Worm (Caenorhabditis elegans): ENCODE measurements around the gene T24H7.2.
A peak's percentile ranks its signal among the peaks of the same experiment; 100 is the strongest.

T24H7.2 gene

DNA sequence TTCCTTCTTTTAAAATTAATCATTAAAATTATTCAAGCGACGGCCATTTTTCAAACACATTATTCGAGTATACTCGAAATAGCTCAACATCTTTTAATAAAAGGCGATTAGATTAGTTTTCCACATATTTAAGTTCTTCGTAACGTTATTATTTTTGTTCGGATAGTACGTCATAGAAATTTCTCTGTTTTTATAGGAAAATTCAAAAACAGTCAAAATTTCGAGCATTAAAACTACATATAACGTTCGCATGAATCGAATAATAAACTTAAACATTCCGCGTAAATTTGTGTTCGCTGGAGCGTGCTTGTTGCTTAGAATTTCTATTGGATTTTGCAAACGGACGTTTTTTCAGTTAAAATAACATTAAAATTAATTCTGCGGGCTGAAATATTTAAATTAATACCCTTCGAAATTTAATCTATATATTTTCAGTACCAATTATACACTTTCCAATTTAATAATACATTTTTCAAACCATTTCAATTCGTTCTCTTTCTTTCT lies 1.9 kb upstream of the T24H7.2 start, which contains the start of gene blos-4:
Gene blos-4 (plus strand): TSS at position 51 of the 504 bp plus-strand sequence.
- TF ChIP-seq dmd-8 (GFP tag; IDR thresholded peaks at IDR 0.05) (no peak), daf-12 (tag; optimal IDR thresholded peaks at IDR 0.05) (no peak), snpc-4 (tag; optimal IDR thresholded peaks at IDR 0.05) (no peak), dpl-1 (GFP tag; optimal IDR thresholded peaks at IDR 0.05) (peak; percentile 58)

DNA sequence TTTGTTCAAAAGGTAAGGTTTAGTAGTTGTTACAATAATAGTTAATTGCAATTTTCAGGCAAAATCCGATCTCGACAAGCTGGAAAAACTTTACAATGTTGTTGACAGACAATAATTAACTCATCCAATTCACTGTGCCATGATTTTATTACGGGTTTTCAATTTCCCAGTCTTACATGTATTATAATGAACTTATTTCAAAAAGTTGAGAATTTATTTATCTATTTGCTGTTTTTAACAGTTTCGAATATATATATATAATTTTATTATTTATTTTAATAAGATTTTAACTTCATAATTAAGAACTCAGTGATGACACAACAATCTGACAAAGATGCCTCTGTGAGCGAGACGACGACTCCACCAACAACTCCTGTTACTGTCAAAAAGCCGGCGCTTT lies 1.1 kb upstream of the T24H7.2 start, which contains the start of gene lelo-1:
Gene lelo-1 (plus strand): TSS at position 301 of the 400 bp plus-strand sequence.
- TF ChIP-seq nhr-42 (GFP tag; IDR thresholded peaks at IDR 0.05) = no peak

DNA sequence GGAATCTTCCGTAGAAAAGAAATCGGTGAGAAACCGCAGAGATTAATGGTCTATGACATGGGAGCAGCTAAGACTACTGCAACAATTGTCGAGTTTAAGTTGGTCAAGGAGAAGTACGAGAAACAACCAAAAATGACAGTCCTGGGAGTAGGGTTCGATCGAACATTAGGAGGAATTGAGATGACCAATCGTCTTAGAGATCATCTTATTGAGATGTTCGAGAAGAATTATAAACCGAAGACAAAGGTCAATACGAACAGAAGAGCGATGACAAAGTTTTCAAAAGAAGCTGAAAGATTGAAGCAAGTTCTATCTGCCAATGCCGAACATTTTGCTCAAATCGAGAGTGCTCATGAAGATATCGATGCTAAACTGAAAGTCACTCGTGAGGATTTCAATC lies 918 bp downstream of the T24H7.2 start:
- TF ChIP-seq nhr-6 (tag; optimal IDR thresholded peaks at IDR 0.05) = no peak
- peak in 1 of 2 experiments; percentile 92 for TF ChIP-seq unc-62 (GFP tag; optimal IDR thresholded peaks at IDR 0.05 in 1 of 2)
- no peak for TF ChIP-seq unc-62 (tag; optimal IDR thresholded peaks at IDR 0.05)
- TF ChIP-seq ZK546.5 (tag; optimal IDR thresholded peaks at IDR 0.05) = no peak
- TF ChIP-seq fkh-10 (GFP tag; optimal IDR thresholded peaks at IDR 0.05) = no peak
- TF ChIP-seq nhr-25 (tag; optimal IDR thresholded peaks at IDR 0.05; ENCODE audit: borderline replicate concordance, insufficient read depth) = no peak
- TF ChIP-seq zip-2 (tag; optimal IDR thresholded peaks at IDR 0.05) = no peak

DNA sequence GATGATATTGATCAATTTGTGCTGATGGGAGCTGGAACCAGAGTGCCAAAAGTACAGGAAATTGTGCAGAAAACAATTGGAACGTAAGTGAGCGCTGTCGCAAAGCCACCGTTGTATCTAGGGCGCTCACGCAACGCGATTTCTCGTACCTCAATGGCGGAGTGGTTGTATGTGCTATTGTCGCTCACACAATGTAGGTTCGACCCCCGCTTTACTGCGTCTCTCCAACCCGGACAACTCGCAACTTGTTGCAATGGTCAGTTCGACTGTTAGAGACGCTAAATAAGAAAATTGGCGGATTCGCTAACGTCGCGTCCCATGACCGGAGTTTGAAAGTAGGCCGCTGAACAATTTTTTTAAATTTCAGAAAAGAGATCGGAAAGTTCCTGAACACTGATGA lies 1.4 kb downstream of the T24H7.2 start:
- peak; percentile 21; the same call in 1 of the 2 replicates for TF ChIP-seq Y105C5A.15 (GFP tag; IDR thresholded peaks at IDR 0.05)
- TF ChIP-seq daf-19 (GFP tag; conservative IDR thresholded peaks at IDR 0.05) = peak; percentile 22; the same call in 1 of the 2 replicates
- TF ChIP-seq tra-1 (GFP tag; IDR thresholded peaks at IDR 0.05) = 0 out of 2 replicates have a peak, but pooled peaks have one; percentile 45
- TF ChIP-seq lsy-2 (tag; optimal IDR thresholded peaks at IDR 0.05) = peak in 1 of 2 experiments; percentile 35
- 0 out of 2 replicates have a peak, but pooled peaks have one; percentile 25 for TF ChIP-seq ZK337.2 (GFP tag; IDR thresholded peaks at IDR 0.05)
- TF ChIP-seq nhr-48 (tag; optimal IDR thresholded peaks at IDR 0.05) = peak; percentile 30
- no peak for TF ChIP-seq aly-2 (tag; optimal IDR thresholded peaks at IDR 0.05)
- TF ChIP-seq nhr-237 (tag; optimal IDR thresholded peaks at IDR 0.05) = no peak
- no peak for TF ChIP-seq ceh-32 (tag; optimal IDR thresholded peaks at IDR 0.05; ENCODE audit: poor library complexity)
- peak; percentile 57; the same call in 1 of the 2 replicates for TF ChIP-seq pha-4 (GFP tag; IDR thresholded peaks at IDR 0.05)
- TF ChIP-seq pha-4 (tag; optimal IDR thresholded peaks at IDR 0.05) = no peak
- TF ChIP-seq nhr-28 (tag; optimal IDR thresholded peaks at IDR 0.05) = peak; percentile 3
- no peak for TF ChIP-seq nhr-102 (tag; optimal IDR thresholded peaks at IDR 0.05)
- TF ChIP-seq hlh-11 (tag; optimal IDR thresholded peaks at IDR 0.05) = peak; percentile 34
- peak; percentile 59 for TF ChIP-seq aha-1 (tag)
- TF ChIP-seq snpc-1.2 (GFP tag; IDR thresholded peaks at IDR 0.05) = peak; percentile 77
- no peak for TF ChIP-seq egl-43 (GFP tag; IDR thresholded peaks at IDR 0.05)
- TF ChIP-seq tag-97 (GFP tag; IDR thresholded peaks at IDR 0.05) = no peak
- TF ChIP-seq dpl-1 (GFP tag; optimal IDR thresholded peaks at IDR 0.05) = peak; percentile 40
- TF ChIP-seq skn-1 (tag; optimal IDR thresholded peaks at IDR 0.05) = no peak
- peak; percentile 76 for TF ChIP-seq lin-1 (GFP tag; IDR thresholded peaks at IDR 0.05)
- TF ChIP-seq Y5F2A.4 (GFP tag; optimal IDR thresholded peaks at IDR 0.05) = peak; percentile 67
- TF ChIP-seq spr-1 (tag; optimal IDR thresholded peaks at IDR 0.05) = peak; percentile 45
- 0 out of 2 replicates have a peak, but pooled peaks have one; percentile 35 for TF ChIP-seq dmd-9 (GFP tag; IDR thresholded peaks at IDR 0.05)
- no peak for TF ChIP-seq cey-2 (tag; optimal IDR thresholded peaks at IDR 0.05; ENCODE audit: borderline replicate concordance, insufficient read depth)
- peak; percentile 9 for TF ChIP-seq spr-3 (GFP tag; optimal IDR thresholded peaks at IDR 0.05)
- peak; percentile 72 for TF ChIP-seq nhr-6 (tag; optimal IDR thresholded peaks at IDR 0.05)
- TF ChIP-seq mep-1 (tag; optimal IDR thresholded peaks at IDR 0.05) = peak; percentile 51
- 0 out of 2 replicates have a peak, but pooled peaks have one; percentile 36 for TF ChIP-seq ctbp-1 (GFP tag; IDR thresholded peaks at IDR 0.05)
- TF ChIP-seq lin-39 (tag; optimal IDR thresholded peaks at IDR 0.05) = no peak
- no peak for TF ChIP-seq pqm-1 (tag; optimal IDR thresholded peaks at IDR 0.05)
- TF ChIP-seq zag-1 (tag; optimal IDR thresholded peaks at IDR 0.05) = no peak
- no peak for TF ChIP-seq fkh-10 (GFP tag; optimal IDR thresholded peaks at IDR 0.05)
- TF ChIP-seq mxl-3 (GFP tag; optimal IDR thresholded peaks at IDR 0.05) = peak; percentile 56
- peak; percentile 70 for TF ChIP-seq dve-1 (tag; optimal IDR thresholded peaks at IDR 0.05; ENCODE audit: insufficient read depth)
- TF ChIP-seq ztf-7 (tag; optimal IDR thresholded peaks at IDR 0.05) = no peak
